Worm (Caenorhabditis elegans) whole organism, L2 larva: ENCODE data around the gene let-4.

ENCODE experiments used
- alr-1 ChIP-seq: fragments of 150-350 bp; optimal IDR thresholded peaks from 2 replicates; lab custom pipeline; 2014; ENCODE audit warnings: missing biosample characterization, missing genetic modification characterization
- aly-2 ChIP-seq: fragments of 150-350 bp; optimal IDR thresholded peaks from 2 replicates; lab custom pipeline; 2014; ENCODE audit warnings: missing biosample characterization, missing genetic modification characterization
- ama-1 ChIP-seq: fragments of 150-350 bp; optimal IDR thresholded peaks from 2 replicates; lab custom pipeline; 2018; ENCODE audit warnings: inconsistent platforms
- ceh-82 ChIP-seq: fragments of 150-350 bp; optimal IDR thresholded peaks from 2 replicates; lab custom pipeline; 2014; ENCODE audit warnings: missing biosample characterization, missing genetic modification characterization
- elt-3 ChIP-seq: sonication (generic microtip); optimal IDR thresholded peaks from 2 replicates; lab custom pipeline; 2017; ENCODE audit warnings: missing biosample characterization, missing genetic modification characterization
- lsy-2 ChIP-seq, 2 experiments: fragments of 150-350 bp in 1 of 2; sonication (generic microtip) in 1 of 2; optimal IDR thresholded peaks; 2 replicates each; lab custom pipeline; 2014 to 2017; ENCODE audit warnings: missing biosample characterization in 2 of 2, missing genetic modification characterization in 2 of 2
- mab-5 ChIP-seq: fragments of 150-350 bp; optimal IDR thresholded peaks from 2 replicates; lab custom pipeline; 2014; ENCODE audit warnings: missing biosample characterization, missing genetic modification characterization
- nhr-11 ChIP-seq: fragments of 150-350 bp; optimal IDR thresholded peaks from 2 replicates; lab custom pipeline; 2014; ENCODE audit warnings: missing biosample characterization, missing genetic modification characterization
- ztf-11 ChIP-seq: sonication (generic microtip); optimal IDR thresholded peaks from 2 replicates; lab custom pipeline; 2017; ENCODE audit warnings: missing biosample characterization, missing genetic modification characterization

DNA sequence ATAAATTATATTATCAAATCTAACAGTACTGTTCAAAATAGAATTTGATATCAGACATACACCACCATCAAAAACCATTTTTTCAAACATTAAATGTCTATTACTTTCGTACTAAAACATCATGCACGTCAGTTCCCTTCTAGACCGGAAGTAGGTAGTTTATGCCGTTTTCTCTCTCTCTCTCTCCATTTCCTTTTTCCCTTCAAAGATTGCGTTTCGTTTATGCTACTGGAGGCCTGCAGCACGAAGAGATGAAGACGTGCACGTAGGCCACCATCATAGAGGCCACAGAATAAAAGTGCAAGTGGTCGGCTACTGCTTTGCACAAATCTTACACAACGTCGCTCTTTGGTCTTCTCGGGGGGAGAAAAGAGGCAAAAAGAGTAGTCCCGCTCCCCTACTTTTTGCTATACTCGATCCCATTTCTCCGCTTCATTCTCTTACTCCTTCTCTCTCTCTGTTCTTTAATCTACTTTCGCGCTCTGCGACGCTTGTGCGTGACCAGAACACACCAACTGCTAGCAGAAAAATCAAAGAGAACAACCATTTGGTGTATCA lies 16.2 kb upstream of the let-4 start:
- no peak for TF ChIP-seq ztf-11 (tag; lab: Kevin White, UChicago)
- no peak for TF ChIP-seq elt-3 (tag; lab: Kevin White, UChicago)
- peak; percentile 60 for TF ChIP-seq mab-5 (tag; lab: Kevin White, UChicago)
- TF ChIP-seq ama-1 (lab: Kevin White, UChicago) = no peak
- no peak for TF ChIP-seq alr-1
- TF ChIP-seq lsy-2 (tag; optimal IDR thresholded peaks at IDR 0.05; lab: Kevin White, UChicago) = peak in 1 of 2 experiments; percentile 62
- no peak for TF ChIP-seq aly-2 (tag; lab: Kevin White, UChicago)
- no peak for TF ChIP-seq nhr-11
- TF ChIP-seq ceh-82 = no peak
